Worm (Caenorhabditis elegans): ENCODE measurements around the gene Y105C5B.18.

Gene Y105C5B.18

DNA sequence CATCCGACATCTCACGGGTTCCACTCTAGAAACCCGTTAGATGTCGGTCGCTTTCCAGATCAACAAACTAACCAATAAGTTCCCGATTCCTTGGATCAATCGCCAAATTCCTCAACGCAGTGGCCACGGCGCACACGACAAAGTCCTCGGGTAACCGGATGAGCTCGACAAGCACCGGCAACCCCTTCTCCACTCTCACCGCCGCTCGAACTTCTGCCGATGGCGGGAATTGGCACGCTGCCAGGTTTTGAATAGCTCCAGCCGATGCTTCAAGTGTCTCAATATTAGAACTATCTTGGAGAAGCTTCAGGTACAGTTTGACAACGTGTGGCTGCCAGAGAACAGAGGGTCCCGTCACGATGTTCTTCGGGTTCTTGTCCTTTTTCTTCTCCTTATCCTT, 35.3 kb downstream of the Y105C5B.18 start:
- no peak for TF ChIP-seq C04F5.9 (tag; optimal IDR thresholded peaks at IDR 0.05)
- TF ChIP-seq ceh-8 (GFP tag; optimal IDR thresholded peaks at IDR 0.05), result no peak
- TF ChIP-seq lin-35 (GFP tag; optimal IDR thresholded peaks at IDR 0.05), result no peak
- TF ChIP-seq aha-1 (tag; optimal IDR thresholded peaks at IDR 0.05), result no peak

DNA sequence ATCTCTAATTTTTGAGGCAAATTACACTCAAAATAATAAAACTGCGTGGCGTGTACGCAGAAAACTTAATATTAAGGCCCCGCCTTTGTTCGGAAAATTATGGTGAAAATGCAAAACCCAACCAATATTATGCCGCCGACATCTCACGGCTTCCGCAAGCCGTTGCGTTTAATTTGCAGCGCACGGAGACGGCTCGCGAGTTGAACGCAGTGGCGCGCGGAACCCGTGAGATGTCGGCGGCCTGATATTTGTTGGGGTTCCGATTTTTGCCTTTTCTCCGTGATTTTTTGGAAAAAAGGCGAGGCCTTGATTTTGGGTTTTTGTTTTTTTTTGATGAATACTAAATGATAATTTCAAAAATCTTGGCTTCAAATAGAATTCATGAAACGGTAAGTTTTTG, 36.7 kb downstream of the Y105C5B.18 start:
- TF ChIP-seq nhr-85 (tag), result no peak
- TF ChIP-seq snpc-4 (tag; optimal IDR thresholded peaks at IDR 0.05), result peak; percentile 21

DNA sequence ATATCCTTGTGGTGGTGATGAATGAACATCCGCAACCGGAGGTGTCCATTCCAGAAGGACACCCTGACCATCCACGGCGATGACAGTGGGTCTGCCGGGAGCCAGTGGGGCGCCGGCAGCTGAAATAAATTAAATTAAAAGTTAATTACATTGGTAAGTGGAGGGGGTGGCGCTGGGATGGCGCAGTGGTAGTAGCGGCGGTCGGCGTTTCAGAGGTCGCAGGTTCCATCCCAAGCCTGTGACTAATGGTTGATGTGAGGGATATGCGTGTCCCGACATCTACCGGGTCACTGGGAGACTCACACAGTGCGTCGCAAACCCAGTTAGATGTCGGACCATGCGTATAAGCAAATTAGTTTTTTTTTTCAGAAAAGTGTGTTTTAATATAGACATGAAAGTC, 41.1 kb downstream of the Y105C5B.18 start:
- no peak for TF ChIP-seq efl-1 (optimal IDR thresholded peaks at IDR 0.05)
- peak in 1 of 2 experiments; percentile 48 for TF ChIP-seq efl-1 (GFP tag; optimal IDR thresholded peaks at IDR 0.05 in 1 of 2)
- no peak for TF ChIP-seq lir-3 (tag; optimal IDR thresholded peaks at IDR 0.05; ENCODE audit: poor library complexity)

DNA sequence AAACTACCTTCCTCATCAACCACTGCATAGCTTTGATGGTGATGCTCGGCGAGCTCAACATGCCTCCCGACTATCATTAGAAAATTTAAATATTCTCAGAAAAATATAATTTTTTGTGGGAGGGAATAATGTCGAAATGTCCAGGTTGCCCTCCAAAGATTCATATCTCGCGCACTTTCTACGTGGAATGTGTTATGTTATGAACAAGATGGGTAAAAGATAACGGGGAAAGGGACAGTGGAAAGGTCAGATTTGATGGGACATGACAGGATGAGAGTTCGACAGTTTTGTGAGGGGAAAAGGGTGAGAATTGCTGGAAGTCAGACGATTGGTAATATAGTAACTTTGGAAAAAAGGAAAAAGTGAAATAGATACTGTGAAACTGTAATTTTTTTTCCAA, 41.9 kb downstream of the Y105C5B.18 start:
- no peak for TF ChIP-seq egl-13 (tag; optimal IDR thresholded peaks at IDR 0.05)
- peak; percentile 68 for TF ChIP-seq blmp-1 (tag; optimal IDR thresholded peaks at IDR 0.05)

All from whole organism, L1 larva.